Fruit fly (Drosophila melanogaster) whole organism, prepupa: ENCODE data around the gene GluRIIE.

ENCODE experiments used
- CG11294 ChIP-seq: fragments of 200-800 bp; sonication (Bioruptor generic); IDR thresholded peaks from 2 replicates; pipeline ENCODE4 v1.3.6; 2022; ENCODE audit warnings: missing biosample characterization, missing genetic modification characterization
- CG16779 ChIP-seq: fragments of 200-800 bp; sonication (Bioruptor generic); optimal IDR thresholded peaks from 3 replicates; lab custom pipeline; 2017; ENCODE audit warnings: missing biosample characterization, mild to moderate bottlenecking, missing genetic modification characterization
- CG6854 ChIP-seq: fragments of 200-800 bp; sonication (Bioruptor generic); optimal IDR thresholded peaks from 2 replicates; lab custom pipeline; 2017; ENCODE audit warnings: missing biosample characterization, mild to moderate bottlenecking, missing genetic modification characterization
- Eip93F ChIP-seq: fragments of 200-800 bp; sonication (Bioruptor generic); optimal IDR thresholded peaks from 2 replicates; lab custom pipeline; 2016; ENCODE audit warnings: missing biosample characterization, mild to moderate bottlenecking, missing genetic modification characterization
- Hr4 ChIP-seq: fragments of 200-800 bp; sonication (Bioruptor generic); optimal IDR thresholded peaks from 3 replicates; lab custom pipeline; 2016; ENCODE audit warnings: missing biosample characterization, missing genetic modification characterization
- Sox102F ChIP-seq: fragments of 200-800 bp; sonication (Bioruptor generic); optimal IDR thresholded peaks from 2 replicates; lab custom pipeline; 2016; ENCODE audit warnings: missing biosample characterization, mild to moderate bottlenecking, missing genetic modification characterization
- Sox14 ChIP-seq: fragments of 200-800 bp; sonication (Bioruptor generic); optimal IDR thresholded peaks from 3 replicates; lab custom pipeline; 2016; ENCODE audit warnings: missing biosample characterization, missing genetic modification characterization
- Sox15 ChIP-seq: fragments of 200-800 bp; sonication (Bioruptor generic); optimal IDR thresholded peaks from 3 replicates; lab custom pipeline; 2016; ENCODE audit warnings: missing biosample characterization, missing genetic modification characterization
- dsx ChIP-seq: fragments of 200-800 bp; optimal IDR thresholded peaks from 3 replicates; lab custom pipeline; 2019; ENCODE audit warnings: missing biosample characterization, mild to moderate bottlenecking, missing genetic modification characterization, moderate library complexity; ENCODE audit not compliant: poor library complexity, severe bottlenecking
- esn ChIP-seq: fragments of 200-800 bp; sonication (Bioruptor generic); optimal IDR thresholded peaks from 2 replicates; lab custom pipeline; 2016; ENCODE audit warnings: missing biosample characterization, mild to moderate bottlenecking, missing genetic modification characterization, moderate library complexity
- salr ChIP-seq, 2 experiments: fragments of 200-800 bp; sonication (Bioruptor generic); optimal IDR thresholded peaks; 3 replicates each; lab custom pipeline; 2016 to 2018; ENCODE audit warnings: missing biosample characterization in 2 of 2, missing genetic modification characterization in 2 of 2, mild to moderate bottlenecking in 1 of 2
- svp ChIP-seq: fragments of 200-800 bp; sonication (Bioruptor generic); peaks from one replicate; lab custom pipeline; 2016; ENCODE audit warnings: missing biosample characterization, missing genetic modification characterization

DNA sequence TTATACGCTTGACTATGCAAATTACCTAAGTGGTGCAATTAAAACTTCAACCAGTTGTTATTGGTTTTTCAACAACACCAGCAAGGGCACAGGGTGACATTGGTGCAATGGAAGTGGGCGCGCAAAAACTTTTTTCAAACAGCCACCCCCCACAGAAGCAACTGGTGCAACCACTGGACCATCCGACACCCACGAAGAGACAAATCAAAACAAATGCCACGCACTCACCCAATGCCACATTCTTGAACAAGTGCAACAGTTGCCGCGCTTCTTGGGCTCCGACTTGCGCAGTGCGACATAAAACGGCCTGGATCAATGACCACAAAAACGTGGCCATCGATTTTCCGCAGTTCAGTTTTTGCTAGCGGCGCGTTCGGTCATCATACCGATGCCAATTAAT, 12.8 kb downstream of the GluRIIE start:
- TF ChIP-seq salr (GFP tag; optimal IDR thresholded peaks at IDR 0.05; lab: Kevin White, UChicago) (no peak), Eip93F (no peak), Sox14 (GFP tag; lab: Kevin White, UChicago) (no peak), Sox102F (no peak), svp (GFP tag; lab: Kevin White, UChicago) (no peak), CG6854 (GFP tag; lab: Kevin White, UChicago) (no peak), dsx (GFP tag; lab: Kevin White, UChicago) (no peak), CG11294 (no peak), CG16779 (tag; lab: Kevin White, UChicago) (no peak), Sox15 (GFP tag; lab: Kevin White, UChicago) (no peak), esn (GFP tag; lab: Kevin White, UChicago) (no peak), Hr4 (GFP tag; lab: Kevin White, UChicago) (no peak)
